Worm (Caenorhabditis elegans) whole organism, L1 larva: ENCODE measurements around the gene T28B11.1.

Experiments used
- ceh-90 ChIP-seq: sonication (generic microtip); optimal IDR thresholded peaks from 2 replicates; lab custom pipeline; 2016; ENCODE audit warnings: missing genetic modification characterization, missing compliant biosample characterization
- ces-1 ChIP-seq: fragments of 150-350 bp; optimal IDR thresholded peaks from 2 replicates; lab custom pipeline; 2014; ENCODE audit warnings: missing biosample characterization, missing genetic modification reagents, missing genetic modification characterization
- elt-3 ChIP-seq, 6 experiments: fragments of 150-350 bp in 1 of 6; sonication (generic microtip); optimal IDR thresholded peaks; 2 replicates each; lab custom pipeline; 2017 to 2018; ENCODE audit warnings: missing biosample characterization in 6 of 6, missing genetic modification characterization in 6 of 6, inconsistent platforms in 1 of 6
- fos-1 ChIP-seq: fragments of 150-350 bp; optimal IDR thresholded peaks from 2 replicates; lab custom pipeline; 2014; ENCODE audit warnings: missing biosample characterization, missing genetic modification characterization
- lin-15B ChIP-seq: fragments of 150-350 bp; sonication (generic microtip); optimal IDR thresholded peaks from 3 replicates; lab custom pipeline; 2014; ENCODE audit warnings: missing biosample characterization, missing genetic modification characterization
- nhr-11 ChIP-seq: fragments of 150-350 bp; optimal IDR thresholded peaks from 2 replicates; lab custom pipeline; 2014; ENCODE audit warnings: missing biosample characterization, missing genetic modification characterization
- nhr-12 ChIP-seq: sonication (generic microtip); optimal IDR thresholded peaks from 2 replicates; lab custom pipeline; 2017; ENCODE audit warnings: missing biosample characterization, missing genetic modification characterization
- nhr-19 ChIP-seq: fragments of 200-800 bp; sonication (Bioruptor generic); conservative IDR thresholded peaks from 2 replicates; pipeline ENCODE4 v1.3.6; 2022; ENCODE audit warnings: missing genetic modification characterization, missing compliant biosample characterization
- unc-130 ChIP-seq: fragments of 150-350 bp; optimal IDR thresholded peaks from 2 replicates; lab custom pipeline; 2017; ENCODE audit warnings: missing biosample characterization, missing genetic modification characterization, inconsistent platforms
- unc-62 ChIP-seq: fragments of 150-350 bp; optimal IDR thresholded peaks from 2 replicates; lab custom pipeline; 2014; ENCODE audit warnings: missing biosample characterization, missing genetic modification reagents, missing genetic modification characterization
- ztf-11 ChIP-seq, 2 experiments: sonication (generic microtip); optimal IDR thresholded peaks; 2 replicates each; lab custom pipeline; 2016 to 2017; ENCODE audit warnings: missing genetic modification characterization in 2 of 2, missing biosample characterization in 1 of 2, missing compliant biosample characterization in 1 of 2

DNA sequence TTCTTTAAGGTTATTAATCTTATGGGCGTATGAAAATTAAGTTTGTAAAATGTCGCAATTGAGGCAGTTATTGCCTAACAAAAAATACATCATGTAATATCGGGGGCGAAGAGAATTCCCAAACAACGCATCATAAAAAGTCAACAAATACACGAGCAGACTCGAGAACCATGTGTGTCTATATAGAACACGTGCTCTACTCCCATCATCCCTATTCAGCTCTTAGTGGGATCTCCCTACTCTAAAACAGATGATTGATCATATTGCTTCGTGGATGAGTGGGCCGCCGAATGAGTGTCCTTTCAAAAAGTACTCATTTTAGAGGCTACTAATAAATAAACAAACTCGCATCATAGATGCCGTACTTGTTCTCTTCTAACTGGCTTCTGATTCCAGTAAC, 7.8 kb downstream of the T28B11.1 start:
- TF ChIP-seq unc-62 (GFP tag; lab: Kevin White, UChicago) = no peak
- TF ChIP-seq ceh-90 (tag; lab: Kevin White, UChicago) = no peak
- TF ChIP-seq ztf-11 (tag; optimal IDR thresholded peaks at IDR 0.05; lab: Kevin White, UChicago) = no peak
- no peak for TF ChIP-seq nhr-12 (tag; lab: Kevin White, UChicago)
- TF ChIP-seq nhr-11 (tag; lab: Kevin White, UChicago) = no peak
- TF ChIP-seq fos-1 (tag; lab: Kevin White, UChicago) = no peak
- TF ChIP-seq unc-130 (tag; lab: Kevin White, UChicago) = no peak
- no peak for TF ChIP-seq nhr-19
- no peak for TF ChIP-seq ces-1
- no peak for TF ChIP-seq elt-3 (tag; optimal IDR thresholded peaks at IDR 0.05; lab: Kevin White, UChicago)
- no peak for TF ChIP-seq lin-15B (tag; lab: Kevin White, UChicago)
